Fruit fly (Drosophila melanogaster): ENCODE data around the gene CG9692.

The CG9692 gene

DNA sequence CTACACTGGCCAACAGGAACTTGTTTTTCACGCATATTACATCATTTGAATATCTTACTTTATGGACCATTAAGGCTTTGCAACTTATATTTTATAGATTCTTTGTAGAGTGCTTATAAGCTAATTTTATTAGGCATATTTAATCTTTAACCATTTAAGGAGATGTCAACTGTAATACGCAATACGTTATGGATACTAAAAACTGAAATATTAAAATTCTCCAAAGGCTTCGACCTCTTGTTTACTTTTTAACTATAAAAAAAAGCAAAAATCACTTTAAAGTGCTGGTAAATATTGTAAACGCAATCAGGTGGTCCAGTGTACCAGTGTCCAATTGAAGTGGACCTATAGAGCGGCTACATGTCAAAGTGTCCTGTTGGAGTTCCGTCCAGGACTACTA is 47.8 kb upstream of the CG9692 start (continued):
- TF ChIP-seq Med (GFP tag) (peak; percentile 82), CG32767 (GFP tag; IDR thresholded peaks at IDR 0.05) (no peak), gem (tag; optimal IDR thresholded peaks at IDR 0.05) (peak; percentile 57), NfI (GFP tag; optimal IDR thresholded peaks at IDR 0.05) (peak; percentile 2), CG9876 (GFP tag; optimal IDR thresholded peaks at IDR 0.05) (no peak), gt (GFP tag; IDR thresholded peaks at IDR 0.05) (no peak), Hr78 (GFP tag; optimal IDR thresholded peaks at IDR 0.05) (no peak), salm (tag; optimal IDR thresholded peaks at IDR 0.05) (no peak), CG14710 (tag; optimal IDR thresholded peaks at IDR 0.05) (peak; percentile 12), CG12744 (GFP tag; optimal IDR thresholded peaks at IDR 0.05) (no peak), CG30403 (GFP tag; optimal IDR thresholded peaks at IDR 0.05) (peak; percentile 32), HmgZ (tag; optimal IDR thresholded peaks at IDR 0.05) (no peak), dmrt99B (tag; optimal IDR thresholded peaks at IDR 0.05) (peak; percentile 58), crp (GFP tag; optimal IDR thresholded peaks at IDR 0.05) (no peak), CG31365 (tag; optimal IDR thresholded peaks at IDR 0.05) (no peak), NC2β (GFP tag; optimal IDR thresholded peaks at IDR 0.05) (no peak), chif (GFP tag; optimal IDR thresholded peaks at IDR 0.05) (no peak), CG4360 (GFP tag; IDR thresholded peaks at IDR 0.05) (no peak), shn (GFP tag; optimal IDR thresholded peaks at IDR 0.05) (no peak), CG11093 (GFP tag; IDR thresholded peaks at IDR 0.05) (no peak), CG16815 (GFP tag; optimal IDR thresholded peaks at IDR 0.05) (no peak), Fer3 (tag; optimal IDR thresholded peaks at IDR 0.05) (peak; percentile 25), cg (GFP tag; optimal IDR thresholded peaks at IDR 0.05) (no peak), Dad (GFP tag; optimal IDR thresholded peaks at IDR 0.05) (no peak), D (optimal IDR thresholded peaks at IDR 0.05) (no peak), D (GFP tag; optimal IDR thresholded peaks at IDR 0.05) (no peak), CG15601 (tag; optimal IDR thresholded peaks at IDR 0.05) (no peak), Oli (tag; optimal IDR thresholded peaks at IDR 0.05) (peak; percentile 55), Max (GFP tag; optimal IDR thresholded peaks at IDR 0.05) (no peak), zen2 (GFP tag; IDR thresholded peaks at IDR 0.05; ENCODE audit: partially characterized antibody) (no peak), odd (GFP tag; optimal IDR thresholded peaks at IDR 0.05) (peak; percentile 18), Mrtf (GFP tag; IDR thresholded peaks at IDR 0.05) (no peak), Xrp1 (GFP tag; IDR thresholded peaks at IDR 0.05) (0 out of 2 replicates have a peak, but pooled peaks have one; percentile 25), Poxn (GFP tag; IDR thresholded peaks at IDR 0.05) (no peak), CG4424 (GFP tag; optimal IDR thresholded peaks at IDR 0.05) (no peak), CG16779 (GFP tag; IDR thresholded peaks at IDR 0.05) (no peak), D19B (GFP tag; optimal IDR thresholded peaks at IDR 0.05) (no peak), jigr1 (GFP tag; IDR thresholded peaks at IDR 0.05) (no peak), tx (GFP tag; optimal IDR thresholded peaks at IDR 0.05) (no peak), dan (GFP tag; IDR thresholded peaks at IDR 0.05) (no peak), tna (GFP tag; IDR thresholded peaks at IDR 0.05; ENCODE audit: partially characterized antibody) (no peak), chinmo (GFP tag; IDR thresholded peaks at IDR 0.05; ENCODE audit: partially characterized antibody) (no peak), btn (GFP tag; optimal IDR thresholded peaks at IDR 0.05) (no peak), CG10209 (GFP tag; optimal IDR thresholded peaks at IDR 0.05) (peak; percentile 17), ATbp (GFP tag; optimal IDR thresholded peaks at IDR 0.05) (peak; percentile 30), Hand (GFP tag; optimal IDR thresholded peaks at IDR 0.05) (peak; percentile 4), CG3163 (GFP tag; optimal IDR thresholded peaks at IDR 0.05) (no peak), Bdp1 (GFP tag; optimal IDR thresholded peaks at IDR 0.05) (no peak), vvl (GFP tag; IDR thresholded peaks at IDR 0.05) (no peak), Dip3 (GFP tag; optimal IDR thresholded peaks at IDR 0.05) (no peak), gcm2 (GFP tag; optimal IDR thresholded peaks at IDR 0.05) (no peak), CG4820 (GFP tag; optimal IDR thresholded peaks at IDR 0.05) (no peak)

Measured in whole organism, embryonic.